Fruit fly (Drosophila melanogaster) whole organism, prepupa: ENCODE results near the gene CG14374.

Experiments
- CG15336 ChIP-seq: fragments of 200-800 bp; sonication (Bioruptor generic); IDR thresholded peaks from 2 replicates; pipeline ENCODE4 v1.3.6; 2022; ENCODE audit warnings: missing biosample characterization, missing genetic modification characterization
- CG4318 ChIP-seq: fragments of 200-800 bp; sonication (Bioruptor generic); optimal IDR thresholded peaks from 3 replicates; lab custom pipeline; 2017; ENCODE audit warnings: missing biosample characterization, mild to moderate bottlenecking, missing genetic modification characterization
- Ets21C ChIP-seq: fragments of 200-800 bp; sonication (Bioruptor generic); optimal IDR thresholded peaks from 3 replicates; lab custom pipeline; 2016; ENCODE audit warnings: missing biosample characterization, missing genetic modification characterization
- Hr4 ChIP-seq: fragments of 200-800 bp; sonication (Bioruptor generic); optimal IDR thresholded peaks from 3 replicates; lab custom pipeline; 2016; ENCODE audit warnings: missing biosample characterization, missing genetic modification characterization
- Lpt ChIP-seq: fragments of 200-800 bp; sonication (Bioruptor generic); optimal IDR thresholded peaks from 3 replicates; lab custom pipeline; 2016; ENCODE audit warnings: missing biosample characterization, missing genetic modification characterization
- OdsH ChIP-seq: fragments of 200-800 bp; sonication (Bioruptor generic); optimal IDR thresholded peaks from 3 replicates; lab custom pipeline; 2016; ENCODE audit warnings: missing biosample characterization, missing genetic modification characterization
- Smox ChIP-seq: fragments of 200-800 bp; sonication (Bioruptor generic); optimal IDR thresholded peaks from 3 replicates; lab custom pipeline; 2016; ENCODE audit warnings: missing biosample characterization, missing genetic modification characterization
- Sox102F ChIP-seq: fragments of 200-800 bp; sonication (Bioruptor generic); optimal IDR thresholded peaks from 2 replicates; lab custom pipeline; 2016; ENCODE audit warnings: missing biosample characterization, mild to moderate bottlenecking, missing genetic modification characterization
- Sox15 ChIP-seq: fragments of 200-800 bp; sonication (Bioruptor generic); optimal IDR thresholded peaks from 3 replicates; lab custom pipeline; 2016; ENCODE audit warnings: missing biosample characterization, missing genetic modification characterization
- acj6 ChIP-seq: fragments of 200-800 bp; sonication (Bioruptor generic); optimal IDR thresholded peaks from 3 replicates; lab custom pipeline; 2016; ENCODE audit warnings: missing biosample characterization, missing genetic modification characterization
- svp ChIP-seq: fragments of 200-800 bp; sonication (Bioruptor generic); peaks from one replicate; lab custom pipeline; 2016; ENCODE audit warnings: missing biosample characterization, missing genetic modification characterization

dm6 chr3R:13366561-13367518, 30.1 kb downstream of the CG14374 start, which contains the start of gene Elp6:
- TF ChIP-seq Lpt (GFP tag; lab: Kevin White, UChicago) (peak; percentile 74), acj6 (peak; percentile 82), OdsH (GFP tag; lab: Kevin White, UChicago) (peak; percentile 85), svp (peak; percentile 94), Sox15 (GFP tag; lab: Kevin White, UChicago) (peak; percentile 86), CG15336 (GFP tag; lab: Robert Waterston, UW) (peak; percentile 60), CG4318 (GFP tag; lab: Kevin White, UChicago) (peak; percentile 81), Hr4 (peak; percentile 89), Smox (peak; percentile 86), Ets21C (GFP tag; lab: Kevin White, UChicago) (peak; percentile 78), Sox102F (GFP tag; lab: Kevin White, UChicago) (peak; percentile 79)
